Fruit fly (Drosophila melanogaster): ENCODE measurements around the gene pigs.
A peak's percentile ranks its signal among the peaks of the same experiment; 100 is the strongest.

pigs gene

dm6 chrX:6612509-6612908 lies 12.6 kb downstream of the pigs start:
- TF ChIP-seq CG17801 (GFP tag; optimal IDR thresholded peaks at IDR 0.05; ENCODE audit: partially characterized antibody), result no peak

- TF ChIP-seq CG17801 (GFP tag; optimal IDR thresholded peaks at IDR 0.05; ENCODE audit: partially characterized antibody), result no peak
Measured at dm6 chrX:6613581-6613980, 13.7 kb downstream of the pigs start.

- TF ChIP-seq CG17801 (GFP tag; optimal IDR thresholded peaks at IDR 0.05; ENCODE audit: partially characterized antibody), result no peak
Measured at dm6 chrX:6614266-6614665, 14.4 kb downstream of the pigs start.

dm6 chrX:6615476-6615875 lies 15.6 kb downstream of the pigs start:
- no peak for TF ChIP-seq CG17801 (GFP tag; optimal IDR thresholded peaks at IDR 0.05; ENCODE audit: partially characterized antibody)

- TF ChIP-seq CG17801 (GFP tag; optimal IDR thresholded peaks at IDR 0.05; ENCODE audit: partially characterized antibody), result no peak
Measured at dm6 chrX:6616771-6617170, 16.9 kb downstream of the pigs start.

dm6 chrX:6617372-6617771 lies 17.5 kb downstream of the pigs start:
- TF ChIP-seq CG17801 (GFP tag; optimal IDR thresholded peaks at IDR 0.05; ENCODE audit: partially characterized antibody), result no peak

- no peak for TF ChIP-seq CG17801 (GFP tag; optimal IDR thresholded peaks at IDR 0.05; ENCODE audit: partially characterized antibody)
Measured at dm6 chrX:6621566-6622006, 21.7 kb downstream of the pigs start.

- peak; percentile 79 for TF ChIP-seq CG17801 (GFP tag; optimal IDR thresholded peaks at IDR 0.05; ENCODE audit: partially characterized antibody)
Measured at dm6 chrX:6624006-6624745, 24.3 kb downstream of the pigs start.

- no peak for TF ChIP-seq CG17801 (GFP tag; optimal IDR thresholded peaks at IDR 0.05; ENCODE audit: partially characterized antibody)
Measured at dm6 chrX:6624977-6625591, 25.2 kb downstream of the pigs start.

- no peak for TF ChIP-seq CG17801 (GFP tag; optimal IDR thresholded peaks at IDR 0.05; ENCODE audit: partially characterized antibody)
Measured at dm6 chrX:6631885-6632284, 32.0 kb downstream of the pigs start.

- TF ChIP-seq CG17801 (GFP tag; optimal IDR thresholded peaks at IDR 0.05; ENCODE audit: partially characterized antibody), result no peak
Measured at dm6 chrX:6633659-6634058, 33.8 kb downstream of the pigs start, which contains the start of gene CG14443. TSS of gene CG14443 (plus strand) at chrX:6633959.

- TF ChIP-seq CG17801 (GFP tag; optimal IDR thresholded peaks at IDR 0.05; ENCODE audit: partially characterized antibody), result no peak
Measured at dm6 chrX:6638123-6638522, 38.3 kb downstream of the pigs start.

dm6 chrX:6641602-6642001 lies 41.7 kb downstream of the pigs start:
- peak; percentile 81 for TF ChIP-seq CG17801 (GFP tag; optimal IDR thresholded peaks at IDR 0.05; ENCODE audit: partially characterized antibody)

dm6 chrX:6642593-6643257 lies 42.9 kb downstream of the pigs start:
- no peak for TF ChIP-seq CG17801 (GFP tag; optimal IDR thresholded peaks at IDR 0.05; ENCODE audit: partially characterized antibody)

dm6 chrX:6646846-6647245 lies 47.0 kb downstream of the pigs start:
- TF ChIP-seq CG17801 (GFP tag; optimal IDR thresholded peaks at IDR 0.05; ENCODE audit: partially characterized antibody), result no peak
